Fruit fly (Drosophila melanogaster) whole organism, embryonic: ENCODE results near the gene CG42866.

Source experiments
- Asciz ChIP-seq: fragments of 200-800 bp; sonication (Bioruptor generic); optimal IDR thresholded peaks from 2 replicates; lab custom pipeline; 2017; ENCODE audit warnings: missing biosample characterization, mild to moderate bottlenecking, missing genetic modification characterization, missing genetic modification reagents
- BEAF-32 ChIP-seq: fragments of 200-800 bp; sonication (Bioruptor generic); optimal IDR thresholded peaks from 3 replicates; lab custom pipeline; 2017; ENCODE audit warnings: missing biosample characterization, missing genetic modification characterization, mild to moderate bottlenecking, moderate library complexity, missing genetic modification reagents
- Blimp-1 ChIP-seq: fragments of 200-800 bp; sonication (Bioruptor generic); optimal IDR thresholded peaks from 3 replicates; lab custom pipeline; 2018; ENCODE audit warnings: missing biosample characterization, missing genetic modification characterization, mild to moderate bottlenecking, moderate library complexity, missing genetic modification reagents
- CG10565 ChIP-seq: fragments of 200-800 bp; sonication (Bioruptor generic); optimal IDR thresholded peaks from 3 replicates; lab custom pipeline; 2016; ENCODE audit warnings: missing biosample characterization, mild to moderate bottlenecking, missing genetic modification characterization
- CG11504 ChIP-seq: fragments of 200-800 bp; sonication (Bioruptor generic); optimal IDR thresholded peaks from 3 replicates; lab custom pipeline; 2019; ENCODE audit warnings: missing biosample characterization, mild to moderate bottlenecking, missing genetic modification characterization, moderate library complexity
- CG1233 ChIP-seq: fragments of 200-800 bp; sonication (Bioruptor generic); optimal IDR thresholded peaks from 4 replicates; lab custom pipeline; 2018; ENCODE audit warnings: missing biosample characterization, mild to moderate bottlenecking, missing genetic modification characterization
- CG12659 ChIP-seq: fragments of 200-800 bp; sonication (Bioruptor generic); optimal IDR thresholded peaks from 3 replicates; lab custom pipeline; 2017; ENCODE audit warnings: mild to moderate bottlenecking, missing biosample characterization, missing genetic modification reagents, missing genetic modification characterization
- CG12942 ChIP-seq: fragments of 200-800 bp; sonication (Bioruptor generic); optimal IDR thresholded peaks from 3 replicates; lab custom pipeline; 2016; ENCODE audit warnings: missing biosample characterization, missing genetic modification characterization
- CG15011 ChIP-seq: fragments of 200-800 bp; sonication (Bioruptor generic); optimal IDR thresholded peaks from 3 replicates; lab custom pipeline; 2018; ENCODE audit warnings: missing biosample characterization, mild to moderate bottlenecking, missing genetic modification characterization
- CG1603 ChIP-seq: fragments of 200-800 bp; sonication (Bioruptor generic); optimal IDR thresholded peaks from 2 replicates; lab custom pipeline; 2019; ENCODE audit warnings: missing biosample characterization, mild to moderate bottlenecking, missing genetic modification characterization, moderate library complexity
- CG16813 ChIP-seq: fragments of 200-800 bp; sonication (Bioruptor generic); IDR thresholded peaks from 3 replicates; pipeline ENCODE4 v1.3.6; 2022; ENCODE audit warnings: missing biosample characterization, missing genetic modification characterization; ENCODE audit not compliant: partially characterized antibody
- CG17361 ChIP-seq: fragments of 200-800 bp; sonication (Bioruptor generic); IDR thresholded peaks from 3 replicates; pipeline ENCODE4 v1.3.6; 2022; ENCODE audit warnings: missing biosample characterization, missing genetic modification characterization
- CG17802 ChIP-seq: fragments of 200-800 bp; sonication (Bioruptor generic); optimal IDR thresholded peaks from 2 replicates; lab custom pipeline; 2018; ENCODE audit warnings: missing biosample characterization, mild to moderate bottlenecking, missing genetic modification characterization, moderate library complexity
- CG18764 ChIP-seq: fragments of 200-800 bp; sonication (Bioruptor generic); optimal IDR thresholded peaks from 3 replicates; lab custom pipeline; 2016; ENCODE audit warnings: missing biosample characterization, missing genetic modification characterization
- CG33213 ChIP-seq: fragments of 200-800 bp; sonication (Bioruptor generic); optimal IDR thresholded peaks from 3 replicates; lab custom pipeline; 2016; ENCODE audit warnings: missing biosample characterization, missing genetic modification characterization
- CG34422 ChIP-seq: fragments of 200-800 bp; sonication (Bioruptor generic); IDR thresholded peaks from 3 replicates; pipeline ENCODE4 v1.3.6; 2022; ENCODE audit warnings: missing biosample characterization, missing genetic modification characterization
- CG4282 ChIP-seq: fragments of 200-800 bp; sonication (Bioruptor generic); optimal IDR thresholded peaks from 2 replicates; lab custom pipeline; 2016; ENCODE audit warnings: missing biosample characterization, missing genetic modification characterization
- CG43689 ChIP-seq: fragments of 200-800 bp; sonication (Bioruptor generic); IDR thresholded peaks from 2 replicates; pipeline ENCODE4 v1.3.6; 2022; ENCODE audit warnings: missing biosample characterization, missing genetic modification characterization
- CG6765 ChIP-seq: fragments of 200-800 bp; sonication (Bioruptor generic); optimal IDR thresholded peaks from 3 replicates; lab custom pipeline; 2017; ENCODE audit warnings: missing biosample characterization, mild to moderate bottlenecking, missing genetic modification characterization
- CG7556 ChIP-seq: fragments of 200-800 bp; sonication (Bioruptor generic); optimal IDR thresholded peaks from 2 replicates; lab custom pipeline; 2017; ENCODE audit warnings: missing biosample characterization, mild to moderate bottlenecking, missing genetic modification characterization
- CG7928 ChIP-seq: fragments of 200-800 bp; sonication (Bioruptor generic); optimal IDR thresholded peaks from 2 replicates; lab custom pipeline; 2017; ENCODE audit warnings: missing biosample characterization, mild to moderate bottlenecking, missing genetic modification characterization
- CG8290 ChIP-seq, 3 experiments: fragments of 200-800 bp; sonication (Bioruptor generic); optimal IDR thresholded peaks; 2 replicates each; lab custom pipeline; 2016 to 2019; ENCODE audit warnings: missing biosample characterization in 3 of 3, missing genetic modification characterization in 3 of 3, mild to moderate bottlenecking in 2 of 3, moderate library complexity in 1 of 3
- CoRest ChIP-seq: fragments of 200-800 bp; sonication (Bioruptor generic); optimal IDR thresholded peaks from 3 replicates; lab custom pipeline; 2018; ENCODE audit warnings: missing biosample characterization, mild to moderate bottlenecking, missing genetic modification characterization, moderate library complexity
- CrebB ChIP-seq: fragments of 200-800 bp; sonication (Bioruptor generic); optimal IDR thresholded peaks from 3 replicates; lab custom pipeline; 2018; ENCODE audit warnings: missing biosample characterization, mild to moderate bottlenecking, missing genetic modification characterization
- Dad ChIP-seq: fragments of 200-800 bp; sonication (Bioruptor generic); optimal IDR thresholded peaks from 3 replicates; lab custom pipeline; 2016; ENCODE audit warnings: missing biosample characterization, missing genetic modification characterization
- Dp ChIP-seq: fragments of 200-800 bp; sonication (Bioruptor generic); optimal IDR thresholded peaks from 2 replicates; lab custom pipeline; 2018; ENCODE audit warnings: missing biosample characterization, mild to moderate bottlenecking, missing genetic modification characterization, moderate library complexity
- Hr3 ChIP-seq: fragments of 200-800 bp; sonication (Bioruptor generic); optimal IDR thresholded peaks from 3 replicates; lab custom pipeline; 2016; ENCODE audit warnings: missing biosample characterization, missing genetic modification characterization
- Lpt ChIP-seq: fragments of >200 bp; optimal IDR thresholded peaks from 2 replicates; lab custom pipeline; 2018; ENCODE audit warnings: missing biosample characterization, missing genetic modification characterization
- MTF-1 ChIP-seq: fragments of 200-800 bp; sonication (Bioruptor generic); optimal IDR thresholded peaks from 2 replicates; lab custom pipeline; 2018; ENCODE audit warnings: missing biosample characterization, mild to moderate bottlenecking, missing genetic modification characterization, borderline replicate concordance
- NfI ChIP-seq: fragments of 200-800 bp; sonication (Bioruptor generic); optimal IDR thresholded peaks from 3 replicates; lab custom pipeline; 2018; ENCODE audit warnings: missing biosample characterization, mild to moderate bottlenecking, missing genetic modification characterization, moderate library complexity
- Oaz ChIP-seq: fragments of 200-800 bp; sonication (Bioruptor generic); IDR thresholded peaks from 2 replicates; pipeline ENCODE4 v1.3.6; 2022; ENCODE audit warnings: missing biosample characterization, missing genetic modification characterization
- Sin3A ChIP-seq: fragments of >200 bp; optimal IDR thresholded peaks from 2 replicates; lab custom pipeline; 2018
- Sox100B ChIP-seq: fragments of 200-800 bp; sonication (Bioruptor generic); optimal IDR thresholded peaks from 3 replicates; lab custom pipeline; 2018; ENCODE audit warnings: missing biosample characterization, mild to moderate bottlenecking, missing genetic modification characterization
- Sox102F ChIP-seq: fragments of 200-800 bp; sonication (Bioruptor generic); optimal IDR thresholded peaks from 2 replicates; lab custom pipeline; 2018; ENCODE audit warnings: missing biosample characterization, mild to moderate bottlenecking, missing genetic modification characterization, moderate library complexity
- Taf1 ChIP-seq: fragments of 200-800 bp; sonication (Bioruptor generic); IDR thresholded peaks from 2 replicates; pipeline ENCODE4 v1.3.6; 2022; ENCODE audit warnings: missing biosample characterization, missing genetic modification characterization
- Usf ChIP-seq: fragments of 200-800 bp; sonication (Bioruptor generic); optimal IDR thresholded peaks from 2 replicates; lab custom pipeline; 2017; ENCODE audit warnings: missing genotype, missing biosample characterization, missing genetic modification characterization
- YL-1 ChIP-seq: fragments of 200-800 bp; sonication (Bioruptor generic); optimal IDR thresholded peaks from 3 replicates; lab custom pipeline; 2017; ENCODE audit warnings: missing biosample characterization, mild to moderate bottlenecking, missing genetic modification characterization
- bigmax ChIP-seq: fragments of 200-800 bp; sonication (Bioruptor generic); optimal IDR thresholded peaks from 2 replicates; lab custom pipeline; 2018; ENCODE audit warnings: missing biosample characterization, mild to moderate bottlenecking, missing genetic modification characterization
- dmrt99B ChIP-seq: fragments of 200-800 bp; sonication (Bioruptor generic); optimal IDR thresholded peaks from 2 replicates; lab custom pipeline; 2018; ENCODE audit warnings: missing biosample characterization, mild to moderate bottlenecking, missing genetic modification characterization, moderate library complexity
- ftz-f1 ChIP-seq: fragments of 200-800 bp; sonication (Bioruptor generic); optimal IDR thresholded peaks from 2 replicates; lab custom pipeline; 2016; ENCODE audit warnings: missing biosample characterization, missing genetic modification characterization
- gem ChIP-seq: fragments of 200-800 bp; sonication (Bioruptor generic); optimal IDR thresholded peaks from 2 replicates; lab custom pipeline; 2019; ENCODE audit warnings: missing biosample characterization, mild to moderate bottlenecking, missing genetic modification characterization, moderate library complexity
- ind ChIP-seq: fragments of 200-800 bp; sonication (Bioruptor generic); optimal IDR thresholded peaks from 3 replicates; lab custom pipeline; 2016; ENCODE audit warnings: missing biosample characterization, missing genetic modification characterization
- jigr1 ChIP-seq: fragments of 200-800 bp; sonication (Bioruptor generic); IDR thresholded peaks from 3 replicates; pipeline ENCODE4 v1.3.6; 2022; ENCODE audit warnings: missing biosample characterization, missing genetic modification characterization
- ken ChIP-seq: fragments of 200-800 bp; sonication (Bioruptor generic); IDR thresholded peaks from 3 replicates; pipeline ENCODE4 v1.3.6; 2022; ENCODE audit warnings: missing biosample characterization, missing genetic modification characterization
- nau ChIP-seq: fragments of 200-800 bp; sonication (Bioruptor generic); optimal IDR thresholded peaks from 3 replicates; lab custom pipeline; 2017; ENCODE audit warnings: missing biosample characterization, mild to moderate bottlenecking, missing genetic modification characterization, missing genetic modification reagents
- odd ChIP-seq: fragments of 200-800 bp; sonication (Bioruptor generic); optimal IDR thresholded peaks from 2 replicates; lab custom pipeline; 2017; ENCODE audit warnings: missing biosample characterization, mild to moderate bottlenecking, missing genetic modification characterization
- sqz ChIP-seq: fragments of 200-800 bp; sonication (Bioruptor generic); optimal IDR thresholded peaks from 3 replicates; lab custom pipeline; 2018; ENCODE audit warnings: missing biosample characterization, mild to moderate bottlenecking, missing genetic modification characterization
- sr ChIP-seq: fragments of 200-800 bp; sonication (Bioruptor generic); IDR thresholded peaks from 3 replicates; pipeline ENCODE4 v1.3.6; 2022; ENCODE audit warnings: missing biosample characterization, missing genetic modification characterization
- tin ChIP-seq: fragments of 200-800 bp; sonication (Bioruptor generic); optimal IDR thresholded peaks from 3 replicates; lab custom pipeline; 2016; ENCODE audit warnings: missing biosample characterization, missing genetic modification characterization
- toy ChIP-seq: fragments of 200-800 bp; sonication (Bioruptor generic); IDR thresholded peaks from 2 replicates; pipeline ENCODE4 v1.3.6; 2022; ENCODE audit warnings: missing biosample characterization, missing genetic modification characterization
- wek ChIP-seq: fragments of 200-800 bp; sonication (Bioruptor generic); optimal IDR thresholded peaks from 3 replicates; lab custom pipeline; 2018; ENCODE audit warnings: missing biosample characterization, mild to moderate bottlenecking, missing genetic modification characterization, moderate library complexity

Gene CG42866

DNA sequence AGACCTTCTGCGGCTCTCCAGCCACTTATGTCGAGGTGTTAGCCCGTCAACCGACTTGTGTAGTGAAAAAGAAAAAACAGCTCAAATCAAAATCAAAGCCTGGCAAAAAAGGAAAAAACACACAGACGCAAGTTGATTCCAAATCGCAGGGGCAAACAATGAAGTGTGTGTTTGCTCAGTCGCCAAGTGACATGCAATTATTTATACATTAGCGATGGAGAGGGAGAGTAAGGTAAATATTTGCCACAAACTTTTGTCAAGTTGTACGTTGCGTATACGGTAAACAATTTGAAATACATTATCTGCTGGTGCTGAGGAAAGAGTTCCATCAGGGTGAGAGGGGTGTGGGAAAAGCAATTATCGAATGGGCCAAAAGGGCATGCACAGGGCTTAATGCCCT lies 36.7 kb upstream of the CG42866 start (continued):
- TF ChIP-seq CrebB (tag; lab: Kevin White, UChicago) (no peak), sr (GFP tag; lab: Robert Waterston, UW) (no peak), toy (GFP tag; lab: Robert Waterston, UW) (no peak), CG10565 (GFP tag; lab: Kevin White, UChicago) (no peak), CG15011 (GFP tag; lab: Kevin White, UChicago) (no peak), Sox100B (GFP tag; lab: Kevin White, UChicago) (peak; percentile 12), Sox102F (GFP tag; lab: Kevin White, UChicago) (peak; percentile 16), gem (tag; lab: Kevin White, UChicago) (peak; percentile 14), jigr1 (no peak), Dad (GFP tag; lab: Kevin White, UChicago) (no peak), NfI (GFP tag; lab: Kevin White, UChicago) (no peak), CG7928 (GFP tag; lab: Kevin White, UChicago) (no peak), ken (0 out of 3 replicates have a peak, but pooled peaks have one; percentile 22), YL-1 (GFP tag; lab: Kevin White, UChicago) (no peak), Blimp-1 (GFP tag; lab: Kevin White, UChicago) (peak; percentile 48), CG34422 (GFP tag; lab: Robert Waterston, UW) (no peak), CG11504 (tag; lab: Kevin White, UChicago) (peak; percentile 34), MTF-1 (GFP tag; lab: Kevin White, UChicago) (peak; percentile 30), CG17802 (tag; lab: Kevin White, UChicago) (peak; percentile 27), CG4282 (no peak), Sin3A (no peak), CG43689 (no peak), CG16813 (GFP tag; lab: Robert Waterston, UW) (no peak), CG6765 (GFP tag; lab: Kevin White, UChicago) (no peak), BEAF-32 (GFP tag; lab: Kevin White, UChicago) (no peak), CG1233 (GFP tag; lab: Kevin White, UChicago) (peak; percentile 1), Taf1 (GFP tag; lab: Robert Waterston, UW) (no peak), ftz-f1 (GFP tag; lab: Kevin White, UChicago) (no peak), Lpt (no peak), CG12659 (GFP tag; lab: Kevin White, UChicago) (no peak), CG18764 (GFP tag; lab: Kevin White, UChicago) (no peak), CG17361 (GFP tag; lab: Robert Waterston, UW) (0 out of 3 replicates have a peak, but pooled peaks have one; percentile 18), tin (GFP tag; lab: Kevin White, UChicago) (no peak), CG33213 (GFP tag; lab: Kevin White, UChicago) (no peak), wek (GFP tag; lab: Kevin White, UChicago) (peak; percentile 19), Hr3 (GFP tag; lab: Kevin White, UChicago) (no peak), CG7556 (GFP tag; lab: Kevin White, UChicago) (no peak), nau (GFP tag; lab: Kevin White, UChicago) (peak; percentile 26), Asciz (GFP tag; lab: Kevin White, UChicago) (peak; percentile 72), ind (no peak), CG12942 (GFP tag; lab: Kevin White, UChicago) (no peak), sqz (GFP tag; lab: Kevin White, UChicago) (no peak), CG8290 (GFP tag; optimal IDR thresholded peaks at IDR 0.05; lab: Kevin White, UChicago) (no peak), CG8290 (tag; optimal IDR thresholded peaks at IDR 0.05; lab: Kevin White, UChicago) (peak in 1 of 2 experiments; percentile 7), Oaz (GFP tag; lab: Robert Waterston, UW) (no peak), CG1603 (peak; percentile 23), Dp (GFP tag; lab: Kevin White, UChicago) (no peak), bigmax (GFP tag; lab: Kevin White, UChicago) (no peak), Usf (no peak), odd (GFP tag; lab: Kevin White, UChicago) (no peak), CoRest (tag; lab: Kevin White, UChicago) (no peak), dmrt99B (tag; lab: Kevin White, UChicago) (peak; percentile 16)
